Worm (Caenorhabditis elegans) whole organism, L1 larva: ENCODE results near the gene T11F9.10.

Experiments used
- C04F5.9 ChIP-seq: sonication (generic microtip); optimal IDR thresholded peaks from 2 replicates; lab custom pipeline; 2016; ENCODE audit warnings: missing genetic modification characterization, missing compliant biosample characterization
- C34B4.2 ChIP-seq: sonication (generic microtip); optimal IDR thresholded peaks from 2 replicates; lab custom pipeline; 2017; ENCODE audit warnings: mild to moderate bottlenecking, missing genetic modification characterization, missing compliant biosample characterization
- alr-1 ChIP-seq: fragments of 200-800 bp; sonication (Bioruptor generic); optimal IDR thresholded peaks from 2 replicates; lab custom pipeline; 2018; ENCODE audit warnings: borderline replicate concordance, mild to moderate bottlenecking, missing genetic modification characterization, missing compliant biosample characterization
- ama-1 ChIP-seq: fragments of 150-350 bp; optimal IDR thresholded peaks from 2 replicates; lab custom pipeline; 2014
- ceh-63 ChIP-seq: fragments of 200-800 bp; sonication (Bioruptor generic); optimal IDR thresholded peaks from 2 replicates; lab custom pipeline; 2018; ENCODE audit warnings: mild to moderate bottlenecking, missing genetic modification characterization, missing compliant biosample characterization
- ces-1 ChIP-seq: fragments of 150-350 bp; optimal IDR thresholded peaks from 2 replicates; lab custom pipeline; 2014; ENCODE audit warnings: missing biosample characterization, missing genetic modification reagents, missing genetic modification characterization
- dpl-1 ChIP-seq, 3 experiments: fragments of 150-350 bp in 2 of 3; sonication (generic microtip) in 1 of 3; optimal IDR thresholded peaks; 2 replicates each; lab custom pipeline; 2014 to 2017; ENCODE audit warnings: missing biosample characterization in 3 of 3, missing genetic modification characterization in 3 of 3, missing genetic modification reagents in 3 of 3
- elt-2 ChIP-seq: sonication (generic microtip); optimal IDR thresholded peaks from 2 replicates; lab custom pipeline; 2016; ENCODE audit warnings: missing genetic modification characterization, mild to moderate bottlenecking, inconsistent platforms, missing compliant biosample characterization, missing genetic modification reagents
- elt-3 ChIP-seq, 6 experiments: fragments of 150-350 bp in 1 of 6; sonication (generic microtip); optimal IDR thresholded peaks; 2 replicates each; lab custom pipeline; 2017 to 2018; ENCODE audit warnings: missing biosample characterization in 6 of 6, missing genetic modification characterization in 6 of 6, inconsistent platforms in 1 of 6
- ets-5 ChIP-seq: fragments of 200-800 bp; sonication (Bioruptor generic); IDR thresholded peaks from 2 replicates; pipeline ENCODE4 v1.3.6; 2022; ENCODE audit warnings: missing genetic modification characterization, missing compliant biosample characterization
- fkh-8 ChIP-seq: sonication (generic microtip); optimal IDR thresholded peaks from 2 replicates; lab custom pipeline; 2016; ENCODE audit warnings: mild to moderate bottlenecking, missing genetic modification characterization, missing compliant biosample characterization
- fos-1 ChIP-seq: fragments of 150-350 bp; optimal IDR thresholded peaks from 2 replicates; lab custom pipeline; 2014; ENCODE audit warnings: missing biosample characterization, missing genetic modification characterization
- grh-1 ChIP-seq: fragments of 200-800 bp; sonication (Bioruptor generic); IDR thresholded peaks from 2 replicates; pipeline ENCODE4 v1.3.6; 2022; ENCODE audit warnings: missing genetic modification reagents, missing genetic modification characterization, missing compliant biosample characterization
- hlh-17 ChIP-seq: fragments of 200-800 bp; sonication (Bioruptor generic); optimal IDR thresholded peaks from 2 replicates; lab custom pipeline; 2018; ENCODE audit warnings: missing genetic modification characterization, mild to moderate bottlenecking, missing compliant biosample characterization, moderate library complexity, borderline replicate concordance
- hpl-2 ChIP-seq: fragments of 150-350 bp; optimal IDR thresholded peaks from 2 replicates; lab custom pipeline; 2014; ENCODE audit warnings: missing biosample characterization, missing genetic modification reagents, missing genetic modification characterization
- isw-1 ChIP-seq: fragments of 200-800 bp; sonication (Bioruptor generic); IDR thresholded peaks from 2 replicates; pipeline ENCODE4 v1.3.6; 2022; ENCODE audit warnings: missing genetic modification characterization, missing compliant biosample characterization
- lin-14 ChIP-seq: fragments of 200-800 bp; sonication (Bioruptor generic); optimal IDR thresholded peaks from 2 replicates; lab custom pipeline; 2018; ENCODE audit warnings: mild to moderate bottlenecking, missing genetic modification characterization, moderate library complexity, missing compliant biosample characterization
- lin-15B ChIP-seq: fragments of 150-350 bp; sonication (generic microtip); optimal IDR thresholded peaks from 3 replicates; lab custom pipeline; 2014; ENCODE audit warnings: missing biosample characterization, missing genetic modification characterization
- lin-35 ChIP-seq, 2 experiments: fragments of 150-350 bp; optimal IDR thresholded peaks; 2 replicates each; lab custom pipeline; 2014; ENCODE audit warnings: missing biosample characterization in 2 of 2, missing genetic modification characterization in 2 of 2, missing genetic modification reagents in 2 of 2
- lir-3 ChIP-seq: sonication (generic microtip); optimal IDR thresholded peaks from 2 replicates; lab custom pipeline; 2016; ENCODE audit warnings: mild to moderate bottlenecking, missing genetic modification characterization, moderate library complexity, missing compliant biosample characterization; ENCODE audit not compliant: poor library complexity
- lsy-2 ChIP-seq, 2 experiments: fragments of 150-350 bp; optimal IDR thresholded peaks; 2 replicates each; lab custom pipeline; 2014; ENCODE audit warnings: missing biosample characterization in 2 of 2, missing genetic modification characterization in 2 of 2
- mef-2 ChIP-seq: fragments of 150-350 bp; optimal IDR thresholded peaks from 2 replicates; lab custom pipeline; 2014; ENCODE audit warnings: missing biosample characterization, missing genetic modification characterization
- mep-1 ChIP-seq: fragments of 150-350 bp; optimal IDR thresholded peaks from 2 replicates; lab custom pipeline; 2014; ENCODE audit warnings: missing biosample characterization, missing genetic modification characterization
- nhr-11 ChIP-seq: fragments of 150-350 bp; optimal IDR thresholded peaks from 2 replicates; lab custom pipeline; 2014; ENCODE audit warnings: missing biosample characterization, missing genetic modification characterization
- nhr-12 ChIP-seq: sonication (generic microtip); optimal IDR thresholded peaks from 2 replicates; lab custom pipeline; 2017; ENCODE audit warnings: missing biosample characterization, missing genetic modification characterization
- nhr-19 ChIP-seq: fragments of 200-800 bp; sonication (Bioruptor generic); conservative IDR thresholded peaks from 2 replicates; pipeline ENCODE4 v1.3.6; 2022; ENCODE audit warnings: missing genetic modification characterization, missing compliant biosample characterization
- nhr-20 ChIP-seq: sonication (generic microtip); optimal IDR thresholded peaks from 2 replicates; lab custom pipeline; 2016; ENCODE audit warnings: mild to moderate bottlenecking, missing genetic modification characterization, missing compliant biosample characterization
- nhr-28 ChIP-seq: fragments of 150-350 bp; optimal IDR thresholded peaks from 2 replicates; lab custom pipeline; 2014; ENCODE audit warnings: missing biosample characterization, missing genetic modification characterization
- nhr-71 ChIP-seq: sonication (generic microtip); optimal IDR thresholded peaks from 2 replicates; lab custom pipeline; 2016; ENCODE audit warnings: mild to moderate bottlenecking, missing genetic modification characterization, moderate library complexity, missing compliant biosample characterization
- nhr-76 ChIP-seq: sonication (generic microtip); optimal IDR thresholded peaks from 2 replicates; lab custom pipeline; 2017; ENCODE audit warnings: missing biosample characterization, missing genetic modification characterization
- nhr-84 ChIP-seq: sonication (generic microtip); optimal IDR thresholded peaks from 2 replicates; lab custom pipeline; 2017; ENCODE audit warnings: missing biosample characterization, missing genetic modification characterization
- nhr-85 ChIP-seq: sonication (generic microtip); peaks from one replicate; lab custom pipeline; 2016; ENCODE audit warnings: missing genetic modification characterization, inconsistent platforms, missing compliant biosample characterization
- pag-3 ChIP-seq: sonication (generic microtip); optimal IDR thresholded peaks from 2 replicates; lab custom pipeline; 2017; ENCODE audit warnings: missing genetic modification characterization, mild to moderate bottlenecking, missing compliant biosample characterization, antibody characterized with exemption, borderline replicate concordance; ENCODE audit not compliant: insufficient read depth
- rnt-1 ChIP-seq: sonication (generic microtip); optimal IDR thresholded peaks from 2 replicates; lab custom pipeline; 2016; ENCODE audit warnings: mild to moderate bottlenecking, missing genetic modification characterization, moderate library complexity, missing compliant biosample characterization
- skn-1 ChIP-seq: fragments of 150-350 bp; optimal IDR thresholded peaks from 2 replicates; lab custom pipeline; 2014; ENCODE audit warnings: missing biosample characterization, missing genetic modification characterization
- snu-23 ChIP-seq: sonication (generic microtip); optimal IDR thresholded peaks from 2 replicates; lab custom pipeline; 2016; ENCODE audit warnings: missing genetic modification characterization, missing compliant biosample characterization
- sptf-1 ChIP-seq: fragments of 150-350 bp; optimal IDR thresholded peaks from 2 replicates; lab custom pipeline; 2014; ENCODE audit warnings: missing biosample characterization, missing genetic modification characterization
- sup-37 ChIP-seq: fragments of 200-800 bp; sonication (Bioruptor generic); optimal IDR thresholded peaks from 2 replicates; lab custom pipeline; 2018; ENCODE audit warnings: mild to moderate bottlenecking, missing genetic modification characterization, missing compliant biosample characterization
- swsn-7 ChIP-seq: sonication (generic microtip); optimal IDR thresholded peaks from 2 replicates; lab custom pipeline; 2016; ENCODE audit warnings: missing genetic modification characterization, missing compliant biosample characterization
- tbx-2 ChIP-seq: sonication (generic microtip); optimal IDR thresholded peaks from 2 replicates; lab custom pipeline; 2016; ENCODE audit warnings: missing genetic modification characterization, missing compliant biosample characterization
- unc-130 ChIP-seq: fragments of 150-350 bp; optimal IDR thresholded peaks from 2 replicates; lab custom pipeline; 2017; ENCODE audit warnings: missing biosample characterization, missing genetic modification characterization, inconsistent platforms
- unc-30 ChIP-seq: sonication (generic microtip); optimal IDR thresholded peaks from 2 replicates; lab custom pipeline; 2017; ENCODE audit warnings: missing biosample characterization, missing genetic modification characterization
- unc-86 ChIP-seq: sonication (generic microtip); optimal IDR thresholded peaks from 2 replicates; lab custom pipeline; 2016; ENCODE audit warnings: missing genetic modification characterization, missing compliant biosample characterization
- unc-98 ChIP-seq: fragments of 200-800 bp; sonication (Bioruptor generic); IDR thresholded peaks from 2 replicates; pipeline ENCODE4 v1.3.6; 2022; ENCODE audit warnings: missing genetic modification characterization, missing compliant biosample characterization
- vab-15 ChIP-seq: sonication (generic microtip); optimal IDR thresholded peaks from 2 replicates; lab custom pipeline; 2017; ENCODE audit warnings: missing genotype, mild to moderate bottlenecking, missing genetic modification characterization, missing compliant biosample characterization
- xbp-1 ChIP-seq: sonication (generic microtip); optimal IDR thresholded peaks from 2 replicates; lab custom pipeline; 2016; ENCODE audit warnings: missing genetic modification characterization, missing compliant biosample characterization
- zip-4 ChIP-seq: fragments of 200-800 bp; sonication (Bioruptor generic); optimal IDR thresholded peaks from 2 replicates; lab custom pipeline; 2018; ENCODE audit warnings: mild to moderate bottlenecking, missing genetic modification characterization, moderate library complexity, missing compliant biosample characterization
- ztf-11 ChIP-seq, 2 experiments: sonication (generic microtip); optimal IDR thresholded peaks; 2 replicates each; lab custom pipeline; 2016 to 2017; ENCODE audit warnings: missing genetic modification characterization in 2 of 2, missing biosample characterization in 1 of 2, missing compliant biosample characterization in 1 of 2
- ztf-4 ChIP-seq: fragments of 150-350 bp; optimal IDR thresholded peaks from 2 replicates; lab custom pipeline; 2014; ENCODE audit warnings: missing biosample characterization, missing genetic modification characterization

T11F9.10 gene

ce11 chrV:11531100-11531499 is 44.3 kb downstream of the T11F9.10 start (continued):
- TF ChIP-seq grh-1 (GFP tag; lab: Robert Waterston, UW): peak; percentile 87

- peak; percentile 82 for TF ChIP-seq fos-1 (tag; lab: Kevin White, UChicago)
- peak; percentile 53 to 78 for TF ChIP-seq lin-35 (GFP tag; optimal IDR thresholded peaks at IDR 0.05; lab: Kevin White, UChicago)
- no peak for TF ChIP-seq C34B4.2 (tag; lab: Kevin White, UChicago)
- TF ChIP-seq ets-5: no peak
- peak; percentile 38 for TF ChIP-seq pag-3 (tag; lab: Kevin White, UChicago)
- TF ChIP-seq fkh-8: no peak
- TF ChIP-seq tbx-2 (tag; lab: Kevin White, UChicago): peak; percentile 91
- TF ChIP-seq dpl-1 (GFP tag; optimal IDR thresholded peaks at IDR 0.05; lab: Kevin White, UChicago): peak; percentile 19 to 55 (median 25)
- TF ChIP-seq nhr-71 (tag; lab: Kevin White, UChicago): peak; percentile 97
- no peak for TF ChIP-seq sptf-1 (tag; lab: Kevin White, UChicago)
- TF ChIP-seq mep-1: peak; percentile 74
- TF ChIP-seq vab-15 (tag; lab: Kevin White, UChicago): peak; percentile 52
- TF ChIP-seq grh-1 (GFP tag; lab: Robert Waterston, UW): peak; percentile 77
- TF ChIP-seq nhr-12: no peak
- TF ChIP-seq mef-2 (tag; lab: Kevin White, UChicago): peak; percentile 24
- TF ChIP-seq ztf-4 (tag; lab: Kevin White, UChicago): peak; percentile 2
- TF ChIP-seq zip-4: no peak
- peak; percentile 51 for TF ChIP-seq sup-37 (GFP tag; lab: Kevin White, UChicago)
- peak; percentile 94 for TF ChIP-seq snu-23 (GFP tag; lab: Kevin White, UChicago)
- TF ChIP-seq C04F5.9 (tag; lab: Kevin White, UChicago): peak; percentile 2
- TF ChIP-seq nhr-76 (tag; lab: Kevin White, UChicago): no peak
- peak in 5 of 6 experiments; percentile 23 to 82 (median 69) for TF ChIP-seq elt-3 (tag; optimal IDR thresholded peaks at IDR 0.05; lab: Kevin White, UChicago)
- peak; percentile 79 for TF ChIP-seq rnt-1 (tag; lab: Kevin White, UChicago)
- no peak for TF ChIP-seq nhr-84
- TF ChIP-seq alr-1 (tag; lab: Kevin White, UChicago): no peak
- peak; percentile 81 for TF ChIP-seq swsn-7 (tag; lab: Kevin White, UChicago)
- TF ChIP-seq unc-30: no peak
- TF ChIP-seq lin-15B (tag; lab: Kevin White, UChicago): no peak
- peak; percentile 29 for TF ChIP-seq lir-3
- TF ChIP-seq lsy-2 (tag; optimal IDR thresholded peaks at IDR 0.05; lab: Kevin White, UChicago): peak; percentile 67 to 92
- no peak for TF ChIP-seq ces-1
- peak; percentile 89 for TF ChIP-seq unc-130 (tag; lab: Kevin White, UChicago)
- TF ChIP-seq ztf-11 (tag; optimal IDR thresholded peaks at IDR 0.05; lab: Kevin White, UChicago): peak in 1 of 2 experiments; percentile 13
- TF ChIP-seq unc-86 (tag; lab: Kevin White, UChicago): no peak
- TF ChIP-seq hpl-2 (GFP tag; lab: Kevin White, UChicago): peak; percentile 20
- TF ChIP-seq lin-14: peak; percentile 97
- no peak for TF ChIP-seq ceh-63 (GFP tag; lab: Kevin White, UChicago)
- peak; percentile 97 for TF ChIP-seq nhr-20 (tag; lab: Kevin White, UChicago)
- peak; percentile 66 for TF ChIP-seq xbp-1 (tag; lab: Kevin White, UChicago)
- TF ChIP-seq nhr-19 (GFP tag; lab: Robert Waterston, UW): peak; percentile 84
- TF ChIP-seq nhr-85: peak; percentile 99
- TF ChIP-seq elt-2 (tag; lab: Kevin White, UChicago): peak; percentile 74
- no peak for TF ChIP-seq ama-1
- TF ChIP-seq nhr-11 (tag; lab: Kevin White, UChicago): peak; percentile 30
- TF ChIP-seq skn-1 (tag; lab: Kevin White, UChicago): peak; percentile 62
- TF ChIP-seq hlh-17 (GFP tag; lab: Kevin White, UChicago): no peak
- no peak for TF ChIP-seq nhr-28 (tag; lab: Kevin White, UChicago)
- no peak; the same call in 1 of the 2 replicates for TF ChIP-seq isw-1 (GFP tag; lab: Robert Waterston, UW)
- TF ChIP-seq unc-98 (GFP tag; lab: Robert Waterston, UW): no peak; the same call in 1 of the 2 replicates
Measured at ce11 chrV:11531831-11532534, 45.2 kb downstream of the T11F9.10 start.
